Worm (Caenorhabditis elegans) whole organism, L2 larva: ENCODE data around the gene lron-10.

Source experiments
- C34F6.9 ChIP-seq: fragments of 150-350 bp; optimal IDR thresholded peaks from 2 replicates; lab custom pipeline; 2014; ENCODE audit warnings: missing biosample characterization, missing genetic modification characterization
- F13H6.1 ChIP-seq: sonication (generic microtip); optimal IDR thresholded peaks from 2 replicates; lab custom pipeline; 2016; ENCODE audit warnings: missing genetic modification characterization, missing compliant biosample characterization
- R02D3.7 ChIP-seq: fragments of 150-350 bp; optimal IDR thresholded peaks from 2 replicates; lab custom pipeline; 2014; ENCODE audit warnings: missing biosample characterization, missing genetic modification characterization
- Y55F3AM.14 ChIP-seq: fragments of 200-800 bp; sonication (Bioruptor generic); optimal IDR thresholded peaks from 2 replicates; lab custom pipeline; 2018; ENCODE audit warnings: mild to moderate bottlenecking, missing genetic modification characterization, missing compliant biosample characterization
- ZK546.5 ChIP-seq: sonication (generic microtip); optimal IDR thresholded peaks from 2 replicates; lab custom pipeline; 2017; ENCODE audit warnings: missing biosample characterization, missing genetic modification characterization
- alr-1 ChIP-seq: fragments of 150-350 bp; optimal IDR thresholded peaks from 2 replicates; lab custom pipeline; 2014; ENCODE audit warnings: missing biosample characterization, missing genetic modification characterization
- aly-2 ChIP-seq: fragments of 150-350 bp; optimal IDR thresholded peaks from 2 replicates; lab custom pipeline; 2014; ENCODE audit warnings: missing biosample characterization, missing genetic modification characterization
- ama-1 ChIP-seq: fragments of 150-350 bp; optimal IDR thresholded peaks from 2 replicates; lab custom pipeline; 2018; ENCODE audit warnings: inconsistent platforms
- blmp-1 ChIP-seq: sonication (generic microtip); optimal IDR thresholded peaks from 2 replicates; lab custom pipeline; 2017; ENCODE audit warnings: missing genetic modification characterization, mild to moderate bottlenecking, missing compliant biosample characterization, antibody characterized with exemption, moderate library complexity; ENCODE audit not compliant: insufficient read depth
- ceh-16 ChIP-seq: fragments of 150-350 bp; optimal IDR thresholded peaks from 2 replicates; lab custom pipeline; 2014; ENCODE audit warnings: missing biosample characterization, missing genetic modification characterization
- ceh-82 ChIP-seq: fragments of 150-350 bp; optimal IDR thresholded peaks from 2 replicates; lab custom pipeline; 2014; ENCODE audit warnings: missing biosample characterization, missing genetic modification characterization
- crh-2 ChIP-seq: sonication (generic microtip); optimal IDR thresholded peaks from 2 replicates; lab custom pipeline; 2017; ENCODE audit warnings: missing biosample characterization, missing genetic modification characterization
- egl-27 ChIP-seq: sonication (generic microtip); optimal IDR thresholded peaks from 3 replicates; lab custom pipeline; 2017; ENCODE audit warnings: missing biosample characterization, missing genetic modification reagents, missing genetic modification characterization
- elt-1 ChIP-seq: fragments of 150-350 bp; optimal IDR thresholded peaks from 2 replicates; lab custom pipeline; 2014; ENCODE audit warnings: missing biosample characterization, missing genetic modification characterization
- elt-3 ChIP-seq: sonication (generic microtip); optimal IDR thresholded peaks from 2 replicates; lab custom pipeline; 2017; ENCODE audit warnings: missing biosample characterization, missing genetic modification characterization
- fos-1 ChIP-seq: fragments of 150-350 bp; optimal IDR thresholded peaks from 2 replicates; lab custom pipeline; 2014; ENCODE audit warnings: missing biosample characterization, missing genetic modification characterization
- gmeb-1 ChIP-seq: fragments of 150-350 bp; optimal IDR thresholded peaks from 2 replicates; lab custom pipeline; 2014; ENCODE audit warnings: missing biosample characterization, missing genetic modification characterization
- lin-11 ChIP-seq: fragments of 150-350 bp; sonication (generic microtip); optimal IDR thresholded peaks from 2 replicates; lab custom pipeline; 2014; ENCODE audit warnings: missing biosample characterization, missing genetic modification characterization, inconsistent platforms, mixed read lengths
- lin-13 ChIP-seq: fragments of 150-350 bp; optimal IDR thresholded peaks from 2 replicates; lab custom pipeline; 2014; ENCODE audit warnings: missing biosample characterization, missing genetic modification reagents, missing genetic modification characterization
- lin-39 ChIP-seq: fragments of 150-350 bp; optimal IDR thresholded peaks from 2 replicates; lab custom pipeline; 2014; ENCODE audit warnings: missing biosample characterization, missing genetic modification reagents, missing genetic modification characterization
- lsy-2 ChIP-seq, 2 experiments: fragments of 150-350 bp in 1 of 2; sonication (generic microtip) in 1 of 2; optimal IDR thresholded peaks; 2 replicates each; lab custom pipeline; 2014 to 2017; ENCODE audit warnings: missing biosample characterization in 2 of 2, missing genetic modification characterization in 2 of 2
- mab-5 ChIP-seq: fragments of 150-350 bp; optimal IDR thresholded peaks from 2 replicates; lab custom pipeline; 2014; ENCODE audit warnings: missing biosample characterization, missing genetic modification characterization
- nhr-10 ChIP-seq: sonication (generic microtip); optimal IDR thresholded peaks from 2 replicates; lab custom pipeline; 2017; ENCODE audit warnings: missing biosample characterization, missing genetic modification characterization
- nhr-11 ChIP-seq: fragments of 150-350 bp; optimal IDR thresholded peaks from 2 replicates; lab custom pipeline; 2014; ENCODE audit warnings: missing biosample characterization, missing genetic modification characterization
- nhr-129 ChIP-seq: fragments of 150-350 bp; optimal IDR thresholded peaks from 2 replicates; lab custom pipeline; 2014; ENCODE audit warnings: missing biosample characterization, missing genetic modification characterization
- nhr-21 ChIP-seq: fragments of 150-350 bp; optimal IDR thresholded peaks from 2 replicates; lab custom pipeline; 2014; ENCODE audit warnings: missing biosample characterization, missing genetic modification characterization
- nhr-23 ChIP-seq: fragments of 150-350 bp; optimal IDR thresholded peaks from 2 replicates; lab custom pipeline; 2014; ENCODE audit warnings: missing biosample characterization, missing genetic modification reagents, missing genetic modification characterization
- nhr-237 ChIP-seq: fragments of 150-350 bp; optimal IDR thresholded peaks from 2 replicates; lab custom pipeline; 2014; ENCODE audit warnings: missing biosample characterization, missing genetic modification characterization
- nhr-25 ChIP-seq: fragments of 150-350 bp; sonication (generic microtip); optimal IDR thresholded peaks from 3 replicates; lab custom pipeline; 2014; ENCODE audit warnings: missing biosample characterization, missing genetic modification characterization
- nhr-6 ChIP-seq: fragments of 150-350 bp; optimal IDR thresholded peaks from 2 replicates; lab custom pipeline; 2014; ENCODE audit warnings: missing biosample characterization, missing genetic modification characterization
- nhr-77 ChIP-seq: fragments of 150-350 bp; optimal IDR thresholded peaks from 2 replicates; lab custom pipeline; 2014; ENCODE audit warnings: missing biosample characterization, missing genetic modification characterization
- peb-1 ChIP-seq: fragments of 150-350 bp; optimal IDR thresholded peaks from 2 replicates; lab custom pipeline; 2014; ENCODE audit warnings: missing biosample characterization, missing genetic modification characterization
- sem-4 ChIP-seq: fragments of 150-350 bp; optimal IDR thresholded peaks from 2 replicates; lab custom pipeline; 2014; ENCODE audit warnings: missing biosample characterization, missing genetic modification reagents, missing genetic modification characterization
- sma-3 ChIP-seq: sonication (generic microtip); optimal IDR thresholded peaks from 2 replicates; lab custom pipeline; 2016; ENCODE audit warnings: missing genetic modification reagents, missing genetic modification characterization, missing compliant biosample characterization
- unc-39 ChIP-seq: fragments of 150-350 bp; optimal IDR thresholded peaks from 2 replicates; lab custom pipeline; 2014; ENCODE audit warnings: missing biosample characterization, missing genetic modification characterization
- unc-55 ChIP-seq: fragments of 150-350 bp; sonication (generic microtip); optimal IDR thresholded peaks from 3 replicates; lab custom pipeline; 2014; ENCODE audit warnings: missing biosample characterization, missing genetic modification reagents, missing genetic modification characterization
- unc-62 ChIP-seq: fragments of 150-350 bp; optimal IDR thresholded peaks from 2 replicates; lab custom pipeline; 2014; ENCODE audit warnings: missing biosample characterization, missing genetic modification reagents, missing genetic modification characterization
- zag-1 ChIP-seq: fragments of 150-350 bp; optimal IDR thresholded peaks from 2 replicates; lab custom pipeline; 2014; ENCODE audit warnings: missing biosample characterization, missing genetic modification characterization
- ztf-1 ChIP-seq: fragments of 200-800 bp; sonication (Bioruptor generic); conservative IDR thresholded peaks from 2 replicates; pipeline ENCODE4 v1.3.6; 2022; ENCODE audit warnings: missing genetic modification characterization, missing compliant biosample characterization
- ztf-11 ChIP-seq: sonication (generic microtip); optimal IDR thresholded peaks from 2 replicates; lab custom pipeline; 2017; ENCODE audit warnings: missing biosample characterization, missing genetic modification characterization
- ztf-4 ChIP-seq: fragments of 150-350 bp; optimal IDR thresholded peaks from 2 replicates; lab custom pipeline; 2014; ENCODE audit warnings: missing biosample characterization, missing genetic modification characterization

Gene lron-10

DNA sequence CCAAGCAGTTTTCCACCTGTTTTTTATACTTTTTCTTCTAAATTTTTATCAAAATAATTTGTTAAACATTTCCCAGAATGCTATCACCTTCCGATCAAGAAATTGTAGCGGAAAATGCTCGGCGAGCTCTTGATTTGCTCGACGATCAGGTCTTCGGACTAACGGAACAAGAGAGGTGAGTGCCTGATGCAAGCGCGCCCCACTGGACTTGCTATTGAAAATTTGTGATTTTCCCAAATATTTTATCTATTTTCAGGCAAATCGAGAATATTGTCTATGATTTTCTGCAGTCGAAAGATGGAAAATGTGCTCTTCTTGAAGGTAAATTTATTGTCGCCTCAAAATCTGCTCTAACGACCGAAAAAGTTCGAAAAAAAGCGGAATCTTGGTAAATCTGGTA, 24.9 kb upstream of the lron-10 start, which contains the start of gene orc-4:
Gene orc-4 (plus strand): TSS at position 77 of the 400 bp plus-strand sequence.
- no peak for TF ChIP-seq nhr-10 (tag; lab: Kevin White, UChicago)
- TF ChIP-seq ztf-4 (tag; lab: Kevin White, UChicago): no peak
- no peak for TF ChIP-seq egl-27 (tag; lab: Kevin White, UChicago)
- TF ChIP-seq sem-4 (tag; lab: Kevin White, UChicago): no peak
- no peak for TF ChIP-seq lin-11 (tag; lab: Kevin White, UChicago)
- TF ChIP-seq ceh-16 (tag; lab: Kevin White, UChicago): no peak
- no peak for TF ChIP-seq alr-1 (tag; lab: Kevin White, UChicago)
- TF ChIP-seq nhr-11 (tag; lab: Kevin White, UChicago): no peak
- no peak for TF ChIP-seq unc-39 (tag; lab: Kevin White, UChicago)
- TF ChIP-seq nhr-129 (tag; lab: Kevin White, UChicago): no peak
- peak; percentile 19 for TF ChIP-seq C34F6.9 (tag; lab: Kevin White, UChicago)
- no peak for TF ChIP-seq elt-1
- TF ChIP-seq elt-3 (tag; lab: Kevin White, UChicago): no peak
- TF ChIP-seq lsy-2 (tag; optimal IDR thresholded peaks at IDR 0.05; lab: Kevin White, UChicago): peak in 1 of 2 experiments; percentile 45
- TF ChIP-seq crh-2: no peak
- no peak for TF ChIP-seq nhr-6 (tag; lab: Kevin White, UChicago)
- TF ChIP-seq nhr-23 (tag; lab: Kevin White, UChicago): no peak

DNA sequence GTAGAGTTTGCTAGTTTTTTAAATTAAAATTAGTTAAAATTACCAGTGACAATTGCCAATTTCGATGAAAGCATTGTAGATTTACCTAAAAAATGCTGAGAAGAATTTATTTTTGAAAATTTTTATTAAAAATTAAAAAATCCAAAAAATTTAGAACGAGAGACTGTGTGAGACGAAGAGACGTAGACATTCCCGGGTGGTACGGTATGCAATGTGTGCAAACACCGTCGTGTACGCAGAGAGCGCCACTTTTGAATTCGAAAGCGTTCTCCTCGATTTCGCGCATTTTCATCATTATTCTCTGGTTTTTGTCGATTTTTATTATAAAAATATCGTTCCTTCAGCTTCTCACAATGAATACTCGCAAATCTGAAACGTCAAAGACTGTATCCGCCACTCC, 21.6 kb upstream of the lron-10 start, which contains the start of the genes dhs-11 and orc-1:
Gene dhs-11 (minus strand): TSS at position 85 of the 400 bp plus-strand sequence.
Gene orc-1 (plus strand): TSS at position 349 of the 400 bp plus-strand sequence.
- TF ChIP-seq sma-3 (GFP tag; lab: Kevin White, UChicago) (peak; percentile 15), nhr-21 (tag; lab: Kevin White, UChicago) (peak; percentile 10), aly-2 (tag; lab: Kevin White, UChicago) (no peak), C34F6.9 (tag; lab: Kevin White, UChicago) (peak; percentile 77), crh-2 (peak; percentile 25), lin-13 (GFP tag; lab: Kevin White, UChicago) (peak; percentile 37), nhr-25 (tag; lab: Kevin White, UChicago) (peak; percentile 50), egl-27 (tag; lab: Kevin White, UChicago) (no peak), ama-1 (no peak), unc-55 (peak; percentile 82), unc-62 (GFP tag; lab: Kevin White, UChicago) (no peak), nhr-77 (tag; lab: Kevin White, UChicago) (no peak), zag-1 (tag; lab: Kevin White, UChicago) (no peak), lsy-2 (tag; optimal IDR thresholded peaks at IDR 0.05; lab: Kevin White, UChicago) (peak; percentile 91 to 99), lin-11 (tag; lab: Kevin White, UChicago) (peak; percentile 52), nhr-129 (tag; lab: Kevin White, UChicago) (peak; percentile 51), gmeb-1 (tag; lab: Kevin White, UChicago) (peak; percentile 87), fos-1 (peak; percentile 13)

DNA sequence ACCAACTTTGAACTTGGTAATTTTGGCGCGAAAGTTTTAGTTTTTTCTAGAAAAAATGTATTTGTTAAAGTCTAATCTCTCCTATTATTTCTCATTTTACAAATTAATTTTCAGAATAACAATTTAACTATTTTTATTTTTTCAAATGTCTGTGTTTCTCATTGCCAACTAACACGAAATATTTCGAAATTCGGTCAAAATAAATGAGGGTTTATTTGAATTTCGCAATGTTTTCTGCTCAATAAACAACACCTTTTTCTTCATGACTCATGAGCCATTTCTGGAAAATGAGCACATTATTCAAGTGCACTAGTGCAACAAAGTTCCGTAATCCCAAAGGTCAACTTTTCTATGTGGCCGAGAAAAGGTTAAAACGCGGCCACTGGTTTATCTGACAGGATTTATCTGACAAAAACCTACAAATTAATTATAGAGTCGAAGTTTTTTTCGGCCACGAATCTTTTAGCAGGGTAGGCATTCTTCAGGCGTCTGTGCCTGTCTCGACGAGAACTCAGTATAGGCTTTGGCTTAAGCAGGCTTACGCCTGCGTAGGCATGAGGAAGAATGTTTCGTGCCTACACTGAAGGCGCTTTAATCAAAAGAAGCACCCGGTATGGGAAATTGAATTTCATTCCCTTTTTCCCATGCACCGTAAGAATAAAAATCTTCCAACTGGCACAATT, 17.3 kb upstream of the lron-10 start, which contains the start of gene Y39A1A.27:
Gene Y39A1A.27 (plus strand): TSS at position 633 of the 683 bp plus-strand sequence.
- TF ChIP-seq lin-39 (tag; lab: Kevin White, UChicago) (no peak), unc-55 (peak; percentile 60), nhr-77 (tag; lab: Kevin White, UChicago) (no peak), sma-3 (GFP tag; lab: Kevin White, UChicago) (no peak)
- TF ChIP-seq, all 48 proteins: peak for 1

DNA sequence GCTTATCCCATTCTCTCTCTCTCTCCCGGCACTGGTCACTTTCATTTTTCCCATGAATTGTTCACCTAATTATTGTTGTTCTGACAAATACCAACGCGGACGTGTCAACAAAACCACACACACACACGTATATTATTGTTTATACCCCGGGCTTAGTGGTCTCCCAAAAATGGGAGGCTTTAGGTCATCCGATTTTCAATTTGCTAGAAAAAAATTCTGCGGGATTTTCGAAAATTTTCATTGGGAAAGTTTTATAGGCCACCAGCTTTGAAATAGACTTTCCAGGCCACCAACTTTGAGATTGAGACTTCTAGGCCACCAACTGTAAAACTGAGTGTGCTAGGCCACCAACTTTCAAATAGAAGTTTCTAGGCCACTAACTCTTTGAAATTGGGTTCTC, 16.8 kb upstream of the lron-10 start:
- TF ChIP-seq ztf-4 (tag; lab: Kevin White, UChicago) (no peak), nhr-10 (tag; lab: Kevin White, UChicago) (no peak)

DNA sequence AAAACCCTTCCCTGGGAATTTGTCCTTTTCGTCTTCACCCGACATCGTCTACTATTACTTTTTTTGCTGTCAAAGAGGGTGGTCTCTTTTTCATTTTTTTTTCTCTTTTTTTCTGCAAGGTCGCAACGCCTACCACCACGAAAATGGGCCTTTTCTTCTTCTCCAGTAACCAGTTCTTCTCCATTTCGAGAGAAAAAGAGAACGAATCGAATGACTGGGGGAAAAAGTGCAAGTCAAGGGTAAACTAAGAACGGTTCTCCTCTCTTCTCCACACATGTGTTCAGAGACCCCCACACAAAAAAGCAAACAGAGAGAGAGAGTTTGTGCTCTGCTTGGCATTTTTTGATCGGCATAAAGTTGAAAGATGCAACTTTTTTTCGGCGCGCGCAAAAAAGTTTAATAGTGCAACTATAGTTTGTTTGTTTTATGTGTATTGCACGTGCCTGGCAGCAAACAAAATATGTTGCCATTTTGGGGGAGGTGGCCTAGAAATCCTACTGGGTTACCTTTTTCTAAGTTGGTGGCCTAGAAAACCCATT, 15.4 kb upstream of the lron-10 start:
- TF ChIP-seq ztf-1 (no peak), nhr-237 (no peak), crh-2 (no peak), R02D3.7 (no peak), ztf-11 (tag; lab: Kevin White, UChicago) (no peak), egl-27 (tag; lab: Kevin White, UChicago) (peak; percentile 32), mab-5 (tag; lab: Kevin White, UChicago) (no peak), nhr-10 (tag; lab: Kevin White, UChicago) (no peak), nhr-77 (tag; lab: Kevin White, UChicago) (no peak), peb-1 (tag; lab: Kevin White, UChicago) (no peak), fos-1 (peak; percentile 33), ama-1 (no peak), ZK546.5 (no peak), nhr-21 (tag; lab: Kevin White, UChicago) (no peak), blmp-1 (tag; lab: Kevin White, UChicago) (peak; percentile 44), F13H6.1 (peak; percentile 82), ceh-82 (tag; lab: Kevin White, UChicago) (no peak), ztf-4 (tag; lab: Kevin White, UChicago) (no peak), ceh-16 (tag; lab: Kevin White, UChicago) (no peak), nhr-129 (tag; lab: Kevin White, UChicago) (peak; percentile 32), lin-13 (GFP tag; lab: Kevin White, UChicago) (no peak), Y55F3AM.14 (GFP tag; lab: Kevin White, UChicago) (no peak), unc-39 (tag; lab: Kevin White, UChicago) (no peak)
